Worm (Caenorhabditis elegans) whole organism, L2 larva: Measurements from ENCODE around the gene Y67D8C.22.
A peak's percentile ranks its signal among the peaks of the same experiment; 100 is the strongest.

ENCODE experiments used
- C34F6.9 ChIP-seq: fragments of 150-350 bp; optimal IDR thresholded peaks from 2 replicates; lab custom pipeline; 2014; ENCODE audit warnings: missing biosample characterization, missing genetic modification characterization
- F13H6.1 ChIP-seq: sonication (generic microtip); optimal IDR thresholded peaks from 2 replicates; lab custom pipeline; 2016; ENCODE audit warnings: missing genetic modification characterization, missing compliant biosample characterization
- lsy-2 ChIP-seq, 2 experiments: fragments of 150-350 bp in 1 of 2; sonication (generic microtip) in 1 of 2; optimal IDR thresholded peaks; 2 replicates each; lab custom pipeline; 2014 to 2017; ENCODE audit warnings: missing biosample characterization in 2 of 2, missing genetic modification characterization in 2 of 2
- mdl-1 ChIP-seq, 2 experiments: fragments of 150-350 bp in 1 of 2; sonication (generic microtip) in 1 of 2; optimal IDR thresholded peaks; 2 replicates each; lab custom pipeline; 2017; ENCODE audit warnings: missing biosample characterization in 2 of 2, missing genetic modification characterization in 2 of 2
- nhr-129 ChIP-seq: fragments of 150-350 bp; optimal IDR thresholded peaks from 2 replicates; lab custom pipeline; 2014; ENCODE audit warnings: missing biosample characterization, missing genetic modification characterization
- nhr-25 ChIP-seq: fragments of 150-350 bp; sonication (generic microtip); optimal IDR thresholded peaks from 3 replicates; lab custom pipeline; 2014; ENCODE audit warnings: missing biosample characterization, missing genetic modification characterization
- sma-9 ChIP-seq, 2 experiments: fragments of 150-350 bp in 1 of 2; sonication (generic microtip) in 1 of 2; optimal IDR thresholded peaks; 2 replicates each; lab custom pipeline; 2014 to 2016; ENCODE audit warnings: missing genetic modification characterization in 2 of 2, mild to moderate bottlenecking in 1 of 2, missing biosample characterization in 1 of 2, missing compliant biosample characterization in 1 of 2, missing genetic modification reagents in 1 of 2, moderate library complexity in 1 of 2
- unc-55 ChIP-seq: fragments of 150-350 bp; sonication (generic microtip); optimal IDR thresholded peaks from 3 replicates; lab custom pipeline; 2014; ENCODE audit warnings: missing biosample characterization, missing genetic modification reagents, missing genetic modification characterization
- ztf-4 ChIP-seq: fragments of 150-350 bp; optimal IDR thresholded peaks from 2 replicates; lab custom pipeline; 2014; ENCODE audit warnings: missing biosample characterization, missing genetic modification characterization

The Y67D8C.22 gene

DNA sequence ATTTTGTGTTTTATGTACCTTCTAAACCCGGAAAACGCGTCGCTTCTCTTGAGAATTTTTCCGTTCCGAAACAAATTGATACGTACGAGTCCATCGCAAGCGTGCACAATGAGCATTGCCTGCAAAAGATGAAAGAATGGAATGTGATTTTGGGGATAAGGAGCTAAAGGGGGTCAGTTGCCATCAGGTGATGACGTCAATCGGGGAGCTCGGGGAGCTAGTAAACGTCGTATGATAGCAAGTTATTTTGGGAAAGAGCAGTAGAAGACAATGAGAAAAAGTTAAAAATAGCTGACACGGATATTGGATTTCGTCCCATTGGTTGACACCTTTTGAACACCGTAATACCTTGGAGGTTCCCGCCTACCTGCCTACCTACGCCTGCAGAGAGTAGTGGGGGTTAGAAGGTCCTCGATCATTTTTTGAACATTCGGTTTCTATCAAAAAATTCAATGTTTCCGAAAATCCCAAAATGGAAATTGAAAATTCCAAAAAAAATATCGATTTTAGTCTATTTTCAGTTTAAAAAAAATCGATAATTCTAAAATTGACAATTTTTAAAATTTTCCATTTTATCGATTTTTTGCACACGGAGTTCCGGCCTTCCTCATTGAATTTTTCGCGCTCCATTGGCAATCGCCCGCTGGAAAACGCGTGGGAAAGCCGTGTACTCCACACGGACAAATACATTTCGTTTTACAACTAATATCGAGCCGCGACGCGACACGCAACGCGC lies 50.1 kb downstream of the Y67D8C.22 start:
- TF ChIP-seq lsy-2 (tag; optimal IDR thresholded peaks at IDR 0.05; lab: Kevin White, UChicago) = peak in 1 of 2 experiments; percentile 50
- no peak for TF ChIP-seq mdl-1 (tag; optimal IDR thresholded peaks at IDR 0.05; lab: Kevin White, UChicago)
- no peak for TF ChIP-seq nhr-25
- TF ChIP-seq unc-55 (GFP tag; lab: Kevin White, UChicago) = no peak
- peak; percentile 36 for TF ChIP-seq C34F6.9 (tag; lab: Kevin White, UChicago)
- TF ChIP-seq sma-9 (GFP tag; optimal IDR thresholded peaks at IDR 0.05; lab: Kevin White, UChicago) = peak; percentile 82
- no peak for TF ChIP-seq sma-9 (tag; optimal IDR thresholded peaks at IDR 0.05; lab: Kevin White, UChicago)
- TF ChIP-seq ztf-4 (tag; lab: Kevin White, UChicago) = peak; percentile 49
- TF ChIP-seq nhr-129 (tag; lab: Kevin White, UChicago) = peak; percentile 61
- TF ChIP-seq F13H6.1 (tag; lab: Kevin White, UChicago) = peak; percentile 61
- TF ChIP-seq, all 48 proteins: peak for 6
